Worm (Caenorhabditis elegans) whole organism, L1 larva: ENCODE measurements around the gene ccdc-55.

Experiments used
- C04F5.9 ChIP-seq: sonication (generic microtip); optimal IDR thresholded peaks from 2 replicates; lab custom pipeline; 2016; ENCODE audit warnings: missing genetic modification characterization, missing compliant biosample characterization
- C16A3.4 ChIP-seq: fragments of 150-350 bp; optimal IDR thresholded peaks from 2 replicates; lab custom pipeline; 2014; ENCODE audit warnings: missing biosample characterization, missing genetic modification characterization
- C34B4.2 ChIP-seq: sonication (generic microtip); optimal IDR thresholded peaks from 2 replicates; lab custom pipeline; 2017; ENCODE audit warnings: mild to moderate bottlenecking, missing genetic modification characterization, missing compliant biosample characterization
- F16B12.6 ChIP-seq: fragments of 150-350 bp; optimal IDR thresholded peaks from 2 replicates; lab custom pipeline; 2014; ENCODE audit warnings: missing biosample characterization, missing genetic modification characterization
- Y116A8C.19 ChIP-seq: sonication (generic microtip); optimal IDR thresholded peaks from 2 replicates; lab custom pipeline; 2016; ENCODE audit warnings: missing compliant biosample characterization, missing genetic modification characterization, borderline replicate concordance
- aha-1 ChIP-seq: fragments of 150-350 bp; optimal IDR thresholded peaks from 2 replicates; lab custom pipeline; 2014; ENCODE audit warnings: missing biosample characterization, missing genetic modification characterization
- aly-2 ChIP-seq: fragments of 150-350 bp; optimal IDR thresholded peaks from 2 replicates; lab custom pipeline; 2014; ENCODE audit warnings: missing biosample characterization, missing genetic modification characterization
- ceh-8 ChIP-seq: fragments of 200-800 bp; sonication (Bioruptor generic); optimal IDR thresholded peaks from 2 replicates; lab custom pipeline; 2018; ENCODE audit warnings: mild to moderate bottlenecking, missing genetic modification characterization, moderate library complexity, missing compliant biosample characterization
- ceh-88 ChIP-seq: fragments of 200-800 bp; sonication (Bioruptor generic); IDR thresholded peaks from 2 replicates; pipeline ENCODE4 v1.3.6; 2022; ENCODE audit warnings: missing genetic modification characterization, missing compliant biosample characterization
- ceh-90 ChIP-seq: sonication (generic microtip); optimal IDR thresholded peaks from 2 replicates; lab custom pipeline; 2016; ENCODE audit warnings: missing genetic modification characterization, missing compliant biosample characterization
- efl-1 ChIP-seq, 4 experiments: fragments of 150-350 bp; optimal IDR thresholded peaks in 3 of 4; peaks in 1 of 4; 1 replicate in 1 of 4; 2 replicates in 3 of 4; lab custom pipeline; 2014; ENCODE audit warnings: missing biosample characterization in 2 of 4, missing genetic modification characterization in 2 of 4, missing genetic modification reagents in 2 of 4
- egl-27 ChIP-seq, 2 experiments: fragments of 150-350 bp in 1 of 2; sonication (generic microtip); optimal IDR thresholded peaks; 3 replicates each; lab custom pipeline; 2017 to 2018; ENCODE audit warnings: missing biosample characterization in 2 of 2, missing genetic modification characterization in 2 of 2, missing genetic modification reagents in 2 of 2
- elt-2 ChIP-seq: sonication (generic microtip); optimal IDR thresholded peaks from 2 replicates; lab custom pipeline; 2016; ENCODE audit warnings: missing genetic modification characterization, mild to moderate bottlenecking, inconsistent platforms, missing compliant biosample characterization, missing genetic modification reagents
- ets-5 ChIP-seq: fragments of 200-800 bp; sonication (Bioruptor generic); IDR thresholded peaks from 2 replicates; pipeline ENCODE4 v1.3.6; 2022; ENCODE audit warnings: missing genetic modification characterization, missing compliant biosample characterization
- fkh-10 ChIP-seq: sonication (generic microtip); optimal IDR thresholded peaks from 2 replicates; lab custom pipeline; 2017; ENCODE audit warnings: missing biosample characterization, missing genetic modification reagents, missing genetic modification characterization
- fos-1 ChIP-seq: fragments of 150-350 bp; optimal IDR thresholded peaks from 2 replicates; lab custom pipeline; 2014; ENCODE audit warnings: missing biosample characterization, missing genetic modification characterization
- hlh-4 ChIP-seq: sonication (generic microtip); optimal IDR thresholded peaks from 2 replicates; lab custom pipeline; 2016; ENCODE audit warnings: mild to moderate bottlenecking, missing genetic modification characterization, missing compliant biosample characterization
- isw-1 ChIP-seq: fragments of 200-800 bp; sonication (Bioruptor generic); IDR thresholded peaks from 2 replicates; pipeline ENCODE4 v1.3.6; 2022; ENCODE audit warnings: missing genetic modification characterization, missing compliant biosample characterization
- jun-1 ChIP-seq: fragments of 150-350 bp; optimal IDR thresholded peaks from 2 replicates; lab custom pipeline; 2014; ENCODE audit warnings: missing biosample characterization, missing genetic modification reagents, missing genetic modification characterization
- lin-13 ChIP-seq: fragments of 150-350 bp; optimal IDR thresholded peaks from 2 replicates; lab custom pipeline; 2014; ENCODE audit warnings: missing biosample characterization, missing genetic modification reagents, missing genetic modification characterization
- lin-15B ChIP-seq: fragments of 150-350 bp; sonication (generic microtip); optimal IDR thresholded peaks from 3 replicates; lab custom pipeline; 2014; ENCODE audit warnings: missing biosample characterization, missing genetic modification characterization
- lsy-2 ChIP-seq, 2 experiments: fragments of 150-350 bp; optimal IDR thresholded peaks; 2 replicates each; lab custom pipeline; 2014; ENCODE audit warnings: missing biosample characterization in 2 of 2, missing genetic modification characterization in 2 of 2
- mab-9 ChIP-seq: fragments of 200-800 bp; sonication (Bioruptor generic); IDR thresholded peaks from 2 replicates; pipeline ENCODE4 v1.3.6; 2022; ENCODE audit warnings: missing genetic modification reagents, missing genetic modification characterization, missing compliant biosample characterization
- mef-2 ChIP-seq: fragments of 150-350 bp; optimal IDR thresholded peaks from 2 replicates; lab custom pipeline; 2014; ENCODE audit warnings: missing biosample characterization, missing genetic modification characterization
- nhr-11 ChIP-seq: fragments of 150-350 bp; optimal IDR thresholded peaks from 2 replicates; lab custom pipeline; 2014; ENCODE audit warnings: missing biosample characterization, missing genetic modification characterization
- nhr-12 ChIP-seq: sonication (generic microtip); optimal IDR thresholded peaks from 2 replicates; lab custom pipeline; 2017; ENCODE audit warnings: missing biosample characterization, missing genetic modification characterization
- nhr-20 ChIP-seq: sonication (generic microtip); optimal IDR thresholded peaks from 2 replicates; lab custom pipeline; 2016; ENCODE audit warnings: mild to moderate bottlenecking, missing genetic modification characterization, missing compliant biosample characterization
- nhr-237 ChIP-seq: fragments of 150-350 bp; optimal IDR thresholded peaks from 2 replicates; lab custom pipeline; 2014; ENCODE audit warnings: missing biosample characterization, missing genetic modification characterization
- pqm-1 ChIP-seq: sonication (generic microtip); optimal IDR thresholded peaks from 3 replicates; lab custom pipeline; 2017; ENCODE audit warnings: missing biosample characterization, missing genetic modification characterization
- rnt-1 ChIP-seq: sonication (generic microtip); optimal IDR thresholded peaks from 2 replicates; lab custom pipeline; 2016; ENCODE audit warnings: mild to moderate bottlenecking, missing genetic modification characterization, moderate library complexity, missing compliant biosample characterization
- snpc-4 ChIP-seq: fragments of 150-350 bp; optimal IDR thresholded peaks from 2 replicates; lab custom pipeline; 2014; ENCODE audit warnings: missing biosample characterization, missing genetic modification characterization
- sox-4 ChIP-seq: sonication (generic microtip); optimal IDR thresholded peaks from 2 replicates; lab custom pipeline; 2016; ENCODE audit warnings: missing genetic modification characterization, missing compliant biosample characterization
- tbx-2 ChIP-seq: sonication (generic microtip); optimal IDR thresholded peaks from 2 replicates; lab custom pipeline; 2016; ENCODE audit warnings: missing genetic modification characterization, missing compliant biosample characterization
- tlp-1 ChIP-seq: fragments of 150-350 bp; optimal IDR thresholded peaks from 2 replicates; lab custom pipeline; 2014; ENCODE audit warnings: missing biosample characterization, missing genetic modification characterization
- unc-130 ChIP-seq: fragments of 150-350 bp; optimal IDR thresholded peaks from 2 replicates; lab custom pipeline; 2017; ENCODE audit warnings: missing biosample characterization, missing genetic modification characterization, inconsistent platforms
- unc-62 ChIP-seq: fragments of 150-350 bp; optimal IDR thresholded peaks from 2 replicates; lab custom pipeline; 2014; ENCODE audit warnings: missing biosample characterization, missing genetic modification reagents, missing genetic modification characterization
- unc-86 ChIP-seq: sonication (generic microtip); optimal IDR thresholded peaks from 2 replicates; lab custom pipeline; 2016; ENCODE audit warnings: missing genetic modification characterization, missing compliant biosample characterization
- xbp-1 ChIP-seq: sonication (generic microtip); optimal IDR thresholded peaks from 2 replicates; lab custom pipeline; 2016; ENCODE audit warnings: missing genetic modification characterization, missing compliant biosample characterization
- zag-1 ChIP-seq: fragments of 150-350 bp; optimal IDR thresholded peaks from 2 replicates; lab custom pipeline; 2014; ENCODE audit warnings: missing biosample characterization, missing genetic modification characterization
- zip-4 ChIP-seq: fragments of 200-800 bp; sonication (Bioruptor generic); optimal IDR thresholded peaks from 2 replicates; lab custom pipeline; 2018; ENCODE audit warnings: mild to moderate bottlenecking, missing genetic modification characterization, moderate library complexity, missing compliant biosample characterization
- ztf-11 ChIP-seq, 2 experiments: sonication (generic microtip); optimal IDR thresholded peaks; 2 replicates each; lab custom pipeline; 2016 to 2017; ENCODE audit warnings: missing genetic modification characterization in 2 of 2, missing biosample characterization in 1 of 2, missing compliant biosample characterization in 1 of 2

The ccdc-55 gene

ce11 chrIII:4178564-4178963 is 10.0 kb upstream of the ccdc-55 start, which contains the start of gene C16C10.2:
Gene C16C10.2 (minus strand): TSS chrIII:4178664.
- no peak for TF ChIP-seq lsy-2 (tag; optimal IDR thresholded peaks at IDR 0.05; lab: Kevin White, UChicago)
- no peak for TF ChIP-seq C04F5.9 (tag; lab: Kevin White, UChicago)
- no peak for TF ChIP-seq hlh-4 (tag; lab: Kevin White, UChicago)
- no peak for TF ChIP-seq unc-62
- TF ChIP-seq nhr-20 (tag; lab: Kevin White, UChicago) = no peak
- TF ChIP-seq nhr-12 = no peak
- TF ChIP-seq rnt-1 = no peak
- no peak for TF ChIP-seq Y116A8C.19 (tag; lab: Kevin White, UChicago)

ce11 chrIII:4176109-4176596 is 7.6 kb upstream of the ccdc-55 start, which contains the start of the genes hrde-1 and C16C10.13:
Gene hrde-1 (minus strand): TSS chrIII:4176159.
Gene C16C10.13 (plus strand): TSS chrIII:4176440.
- TF ChIP-seq nhr-12 (no peak), tlp-1 (no peak), efl-1 (optimal IDR thresholded peaks at IDR 0.05; lab: Kevin White, UChicago) (peak in 1 of 2 experiments; percentile 58), efl-1 (GFP tag; optimal IDR thresholded peaks at IDR 0.05 in 1 of 2; lab: Kevin White, UChicago) (no peak), aha-1 (tag; lab: Kevin White, UChicago) (no peak)

- TF ChIP-seq mef-2 (no peak), aly-2 (tag; lab: Kevin White, UChicago) (no peak), nhr-237 (no peak), elt-2 (no peak), unc-130 (no peak), ceh-88 (GFP tag; lab: Robert Waterston, UW) (no peak), snpc-4 (tag; lab: Kevin White, UChicago) (no peak), ets-5 (GFP tag; lab: Robert Waterston, UW) (no peak), ztf-11 (tag; optimal IDR thresholded peaks at IDR 0.05; lab: Kevin White, UChicago) (no peak), C34B4.2 (no peak), fos-1 (tag; lab: Kevin White, UChicago) (no peak), nhr-11 (tag; lab: Kevin White, UChicago) (no peak), F16B12.6 (tag; lab: Kevin White, UChicago) (no peak), isw-1 (GFP tag; lab: Robert Waterston, UW) (no peak), sox-4 (no peak), C16A3.4 (tag; lab: Kevin White, UChicago) (no peak)
- TF ChIP-seq, all 84 proteins: peak for 0
Measured at ce11 chrIII:4175489-4175888, 6.9 kb upstream of the ccdc-55 start.

- TF ChIP-seq egl-27 (tag; optimal IDR thresholded peaks at IDR 0.05; lab: Kevin White, UChicago) (no peak), lsy-2 (tag; optimal IDR thresholded peaks at IDR 0.05; lab: Kevin White, UChicago) (no peak), xbp-1 (no peak), fkh-10 (GFP tag; lab: Kevin White, UChicago) (no peak), pqm-1 (tag; lab: Kevin White, UChicago) (no peak), mab-9 (GFP tag; lab: Robert Waterston, UW) (no peak), Y116A8C.19 (tag; lab: Kevin White, UChicago) (no peak), lin-15B (no peak), jun-1 (tag; lab: Kevin White, UChicago) (no peak), ceh-90 (tag; lab: Kevin White, UChicago) (no peak), lin-13 (GFP tag; lab: Kevin White, UChicago) (no peak), zip-4 (GFP tag; lab: Kevin White, UChicago) (no peak), zag-1 (no peak), tbx-2 (tag; lab: Kevin White, UChicago) (no peak), ceh-8 (GFP tag; lab: Kevin White, UChicago) (no peak), unc-86 (no peak)
Measured at ce11 chrIII:4172210-4172609, 3.6 kb upstream of the ccdc-55 start.
